Worm (Caenorhabditis elegans) whole organism, L1 larva: ENCODE measurements around the gene C44H9.4.

Experiments used
- blmp-1 ChIP-seq: fragments of 150-350 bp; optimal IDR thresholded peaks from 2 replicates; lab custom pipeline; 2014; ENCODE audit warnings: missing biosample characterization, missing genetic modification characterization
- mab-9 ChIP-seq: fragments of 200-800 bp; sonication (Bioruptor generic); IDR thresholded peaks from 2 replicates; pipeline ENCODE4 v1.3.6; 2022; ENCODE audit warnings: missing genetic modification reagents, missing genetic modification characterization, missing compliant biosample characterization
- nhr-12 ChIP-seq: sonication (generic microtip); optimal IDR thresholded peaks from 2 replicates; lab custom pipeline; 2017; ENCODE audit warnings: missing biosample characterization, missing genetic modification characterization
- pqm-1 ChIP-seq: sonication (generic microtip); optimal IDR thresholded peaks from 3 replicates; lab custom pipeline; 2017; ENCODE audit warnings: missing biosample characterization, missing genetic modification characterization

DNA sequence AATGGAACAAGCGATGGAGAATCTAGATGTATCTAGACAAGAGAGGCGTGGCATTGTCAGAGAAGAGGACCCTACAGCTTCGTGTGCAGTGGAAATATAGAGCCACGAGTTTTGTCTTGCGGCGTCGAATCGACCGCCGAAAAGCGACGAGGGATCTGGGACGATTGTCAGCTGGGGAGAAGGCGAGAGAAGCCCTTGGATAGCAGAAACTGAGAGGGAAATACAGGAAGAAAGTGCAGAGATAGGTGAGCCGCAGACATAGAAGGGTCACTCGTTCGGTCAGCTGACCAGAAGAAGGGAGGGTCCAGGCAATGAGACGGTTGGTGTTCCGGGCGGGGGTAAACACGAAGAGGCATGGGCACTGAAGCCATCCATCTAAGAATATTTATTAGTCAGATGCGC, 21.0 kb upstream of the C44H9.4 start:
- no peak for TF ChIP-seq nhr-12 (tag; lab: Kevin White, UChicago)
- TF ChIP-seq pqm-1 (tag; lab: Kevin White, UChicago), result no peak
- TF ChIP-seq blmp-1, result no peak
- peak; percentile 48; the same call in 1 of the 2 replicates for TF ChIP-seq mab-9 (GFP tag; lab: Robert Waterston, UW)
